Fruit fly (Drosophila melanogaster) whole organism, embryonic: ENCODE results near the gene Send2.

Experiments used
- Bgb ChIP-seq: fragments of 200-800 bp; sonication (Bioruptor generic); IDR thresholded peaks from 2 replicates; pipeline ENCODE4 v1.3.6; 2022; ENCODE audit warnings: missing biosample characterization, missing genetic modification characterization; ENCODE audit not compliant: partially characterized antibody
- CG11504 ChIP-seq: fragments of 200-800 bp; sonication (Bioruptor generic); optimal IDR thresholded peaks from 3 replicates; lab custom pipeline; 2019; ENCODE audit warnings: missing biosample characterization, mild to moderate bottlenecking, missing genetic modification characterization, moderate library complexity
- Deaf1 ChIP-seq: fragments of 200-800 bp; optimal IDR thresholded peaks from 3 replicates; lab custom pipeline; 2019; ENCODE audit warnings: missing biosample characterization, mild to moderate bottlenecking, missing genetic modification characterization, moderate library complexity
- Drgx ChIP-seq: fragments of 200-800 bp; sonication (Bioruptor generic); IDR thresholded peaks from 2 replicates; pipeline ENCODE4 v1.3.6; 2022; ENCODE audit warnings: missing biosample characterization, missing genetic modification characterization
- ci ChIP-seq: fragments of 200-800 bp; sonication (Bioruptor generic); IDR thresholded peaks from 3 replicates; pipeline ENCODE4 v1.3.6; 2022; ENCODE audit warnings: missing biosample characterization, missing genetic modification characterization
- sens ChIP-seq: fragments of 200-800 bp; sonication (Bioruptor generic); peaks from one replicate; lab custom pipeline; 2016; ENCODE audit warnings: missing biosample characterization, missing genetic modification characterization

Gene Send2

dm6 chr2L:14300718-14301361 lies 45.6 kb downstream of the Send2 start (continued):
- peak; percentile 97 for TF ChIP-seq CG11504
- 0 out of 2 replicates have a peak, but pooled peaks have one; percentile 15 for TF ChIP-seq Drgx (GFP tag; lab: Robert Waterston, UW)
- TF ChIP-seq Bgb (GFP tag; lab: Robert Waterston, UW) = peak; percentile 29; the same call in 1 of the 2 replicates
- TF ChIP-seq sens = peak; percentile 83
- TF ChIP-seq ci (GFP tag; lab: Robert Waterston, UW) = peak; percentile 46; the same call in 1 of the 3 replicates
- peak; percentile 96 for TF ChIP-seq Deaf1 (tag; lab: Kevin White, UChicago)
